Fruit fly (Drosophila melanogaster) whole organism, pupa: Measurements from ENCODE around the gene Desi.

Experiments
- CG13204 ChIP-seq: fragments of 200-800 bp; sonication (Bioruptor generic); optimal IDR thresholded peaks from 2 replicates; lab custom pipeline; 2018; ENCODE audit warnings: missing biosample characterization, mild to moderate bottlenecking, missing genetic modification characterization, moderate library complexity
- CG15710 ChIP-seq: fragments of 200-800 bp; sonication (Bioruptor generic); optimal IDR thresholded peaks from 2 replicates; lab custom pipeline; 2018; ENCODE audit warnings: missing biosample characterization, mild to moderate bottlenecking, missing genetic modification characterization, moderate library complexity
- CG17806 ChIP-seq: fragments of 200-800 bp; sonication (Bioruptor generic); optimal IDR thresholded peaks from 2 replicates; lab custom pipeline; 2018; ENCODE audit warnings: missing biosample characterization, mild to moderate bottlenecking, missing genetic modification characterization, moderate library complexity
- CG8159 ChIP-seq: fragments of 200-800 bp; sonication (Bioruptor generic); optimal IDR thresholded peaks from 3 replicates; lab custom pipeline; 2018; ENCODE audit warnings: missing biosample characterization, mild to moderate bottlenecking, missing genetic modification characterization, moderate library complexity
- CG9948 ChIP-seq: fragments of 200-800 bp; sonication (Bioruptor generic); optimal IDR thresholded peaks from 2 replicates; lab custom pipeline; 2018; ENCODE audit warnings: missing biosample characterization, mild to moderate bottlenecking, missing genetic modification characterization, moderate library complexity
- D1 ChIP-seq: fragments of 200-800 bp; sonication (Bioruptor generic); optimal IDR thresholded peaks from 2 replicates; lab custom pipeline; 2018; ENCODE audit warnings: missing biosample characterization, mild to moderate bottlenecking, missing genetic modification characterization, moderate library complexity
- EcR ChIP-seq: fragments of 200-800 bp; sonication (Bioruptor generic); optimal IDR thresholded peaks from 3 replicates; lab custom pipeline; 2019; ENCODE audit warnings: missing biosample characterization, missing genetic modification characterization, mild to moderate bottlenecking, moderate library complexity, missing genetic modification reagents
- Ets98B ChIP-seq: fragments of 200-800 bp; sonication (Bioruptor generic); IDR thresholded peaks from 2 replicates; pipeline ENCODE4 v1.3.6; 2022; ENCODE audit warnings: missing biosample characterization, missing genetic modification characterization
- Pif1A ChIP-seq: fragments of 200-800 bp; sonication (Bioruptor generic); optimal IDR thresholded peaks from 3 replicates; lab custom pipeline; 2016; ENCODE audit warnings: missing biosample characterization, missing genetic modification characterization
- Pif1B ChIP-seq: fragments of 200-800 bp; sonication (Bioruptor generic); optimal IDR thresholded peaks from 3 replicates; lab custom pipeline; 2016; ENCODE audit warnings: missing biosample characterization, missing genetic modification characterization
- fd96Ca ChIP-seq: fragments of 200-800 bp; sonication (Bioruptor generic); IDR thresholded peaks from 3 replicates; pipeline ENCODE4 v1.3.6; 2022; ENCODE audit warnings: missing biosample characterization, missing genetic modification characterization
- gl ChIP-seq: fragments of 200-800 bp; sonication (Bioruptor generic); optimal IDR thresholded peaks from 2 replicates; lab custom pipeline; 2018; ENCODE audit warnings: missing biosample characterization, mild to moderate bottlenecking, missing genetic modification characterization
- rn ChIP-seq: fragments of 200-800 bp; sonication (Bioruptor generic); IDR thresholded peaks from 2 replicates; pipeline ENCODE4 v1.3.6; 2022; ENCODE audit warnings: missing biosample characterization, missing genetic modification characterization

dm6 chr3R:10782167-10782566 lies 2.8 kb downstream of the Desi start, which contains the start of gene CG42633:
- no peak for TF ChIP-seq Pif1B
- TF ChIP-seq rn, result no peak
- no peak for TF ChIP-seq CG13204
- no peak for TF ChIP-seq D1
- TF ChIP-seq CG9948 (tag; lab: Kevin White, UChicago), result no peak
- no peak for TF ChIP-seq CG15710
- no peak for TF ChIP-seq Ets98B (GFP tag; lab: Robert Waterston, UW)
- no peak for TF ChIP-seq CG17806
- TF ChIP-seq fd96Ca (GFP tag; lab: Robert Waterston, UW), result no peak
- no peak for TF ChIP-seq CG8159 (tag; lab: Kevin White, UChicago)
- no peak for TF ChIP-seq gl
- no peak for TF ChIP-seq Pif1A (GFP tag; lab: Kevin White, UChicago)
- no peak for TF ChIP-seq EcR (GFP tag; lab: Kevin White, UChicago)
